Worm (Caenorhabditis elegans): ENCODE results near the gene F54D1.1.

ce11 chrIV:11261535-11261934 is at the start of gene F54D1.1:
- TF ChIP-seq zfp-3 (GFP tag; conservative IDR thresholded peaks at IDR 0.05) (no peak), Y75B8A.6 (GFP tag; IDR thresholded peaks at IDR 0.05) (no peak), fos-1 (tag; optimal IDR thresholded peaks at IDR 0.05) (no peak), dve-1 (tag; optimal IDR thresholded peaks at IDR 0.05; ENCODE audit: insufficient read depth) (no peak), madf-5 (GFP tag; IDR thresholded peaks at IDR 0.05) (no peak)

All from whole organism, L4 larva.